Worm (Caenorhabditis elegans) whole organism, L1 larva: ENCODE results near the gene M176.5.

Experiments used
- C04F5.9 ChIP-seq: sonication (generic microtip); optimal IDR thresholded peaks from 2 replicates; lab custom pipeline; 2016; ENCODE audit warnings: missing genetic modification characterization, missing compliant biosample characterization
- alr-1 ChIP-seq: fragments of 200-800 bp; sonication (Bioruptor generic); optimal IDR thresholded peaks from 2 replicates; lab custom pipeline; 2018; ENCODE audit warnings: borderline replicate concordance, mild to moderate bottlenecking, missing genetic modification characterization, missing compliant biosample characterization
- aly-2 ChIP-seq: fragments of 150-350 bp; optimal IDR thresholded peaks from 2 replicates; lab custom pipeline; 2014; ENCODE audit warnings: missing biosample characterization, missing genetic modification characterization
- ceh-63 ChIP-seq: fragments of 200-800 bp; sonication (Bioruptor generic); optimal IDR thresholded peaks from 2 replicates; lab custom pipeline; 2018; ENCODE audit warnings: mild to moderate bottlenecking, missing genetic modification characterization, missing compliant biosample characterization
- ceh-8 ChIP-seq: fragments of 200-800 bp; sonication (Bioruptor generic); optimal IDR thresholded peaks from 2 replicates; lab custom pipeline; 2018; ENCODE audit warnings: mild to moderate bottlenecking, missing genetic modification characterization, moderate library complexity, missing compliant biosample characterization
- ceh-88 ChIP-seq: fragments of 200-800 bp; sonication (Bioruptor generic); IDR thresholded peaks from 2 replicates; pipeline ENCODE4 v1.3.6; 2022; ENCODE audit warnings: missing genetic modification characterization, missing compliant biosample characterization
- dpl-1 ChIP-seq, 3 experiments: fragments of 150-350 bp in 2 of 3; sonication (generic microtip) in 1 of 3; optimal IDR thresholded peaks; 2 replicates each; lab custom pipeline; 2014 to 2017; ENCODE audit warnings: missing biosample characterization in 3 of 3, missing genetic modification characterization in 3 of 3, missing genetic modification reagents in 3 of 3
- efl-1 ChIP-seq, 4 experiments: fragments of 150-350 bp; optimal IDR thresholded peaks in 3 of 4; peaks in 1 of 4; 1 replicate in 1 of 4; 2 replicates in 3 of 4; lab custom pipeline; 2014; ENCODE audit warnings: missing biosample characterization in 2 of 4, missing genetic modification characterization in 2 of 4, missing genetic modification reagents in 2 of 4
- egl-27 ChIP-seq, 2 experiments: fragments of 150-350 bp in 1 of 2; sonication (generic microtip); optimal IDR thresholded peaks; 3 replicates each; lab custom pipeline; 2017 to 2018; ENCODE audit warnings: missing biosample characterization in 2 of 2, missing genetic modification characterization in 2 of 2, missing genetic modification reagents in 2 of 2
- elt-3 ChIP-seq, 6 experiments: fragments of 150-350 bp in 1 of 6; sonication (generic microtip); optimal IDR thresholded peaks; 2 replicates each; lab custom pipeline; 2017 to 2018; ENCODE audit warnings: missing biosample characterization in 6 of 6, missing genetic modification characterization in 6 of 6, inconsistent platforms in 1 of 6
- fkh-10 ChIP-seq: sonication (generic microtip); optimal IDR thresholded peaks from 2 replicates; lab custom pipeline; 2017; ENCODE audit warnings: missing biosample characterization, missing genetic modification reagents, missing genetic modification characterization
- fkh-8 ChIP-seq: sonication (generic microtip); optimal IDR thresholded peaks from 2 replicates; lab custom pipeline; 2016; ENCODE audit warnings: mild to moderate bottlenecking, missing genetic modification characterization, missing compliant biosample characterization
- fos-1 ChIP-seq: fragments of 150-350 bp; optimal IDR thresholded peaks from 2 replicates; lab custom pipeline; 2014; ENCODE audit warnings: missing biosample characterization, missing genetic modification characterization
- hlh-17 ChIP-seq: fragments of 200-800 bp; sonication (Bioruptor generic); optimal IDR thresholded peaks from 2 replicates; lab custom pipeline; 2018; ENCODE audit warnings: missing genetic modification characterization, mild to moderate bottlenecking, missing compliant biosample characterization, moderate library complexity, borderline replicate concordance
- hpl-2 ChIP-seq: fragments of 150-350 bp; optimal IDR thresholded peaks from 2 replicates; lab custom pipeline; 2014; ENCODE audit warnings: missing biosample characterization, missing genetic modification reagents, missing genetic modification characterization
- irx-1 ChIP-seq: sonication (generic microtip); optimal IDR thresholded peaks from 2 replicates; lab custom pipeline; 2016; ENCODE audit warnings: missing genetic modification characterization, missing compliant biosample characterization
- isw-1 ChIP-seq: fragments of 200-800 bp; sonication (Bioruptor generic); IDR thresholded peaks from 2 replicates; pipeline ENCODE4 v1.3.6; 2022; ENCODE audit warnings: missing genetic modification characterization, missing compliant biosample characterization
- lin-13 ChIP-seq: fragments of 150-350 bp; optimal IDR thresholded peaks from 2 replicates; lab custom pipeline; 2014; ENCODE audit warnings: missing biosample characterization, missing genetic modification reagents, missing genetic modification characterization
- lin-14 ChIP-seq: fragments of 200-800 bp; sonication (Bioruptor generic); optimal IDR thresholded peaks from 2 replicates; lab custom pipeline; 2018; ENCODE audit warnings: mild to moderate bottlenecking, missing genetic modification characterization, moderate library complexity, missing compliant biosample characterization
- lin-35 ChIP-seq, 2 experiments: fragments of 150-350 bp; optimal IDR thresholded peaks; 2 replicates each; lab custom pipeline; 2014; ENCODE audit warnings: missing biosample characterization in 2 of 2, missing genetic modification characterization in 2 of 2, missing genetic modification reagents in 2 of 2
- mef-2 ChIP-seq: fragments of 150-350 bp; optimal IDR thresholded peaks from 2 replicates; lab custom pipeline; 2014; ENCODE audit warnings: missing biosample characterization, missing genetic modification characterization
- mep-1 ChIP-seq: fragments of 150-350 bp; optimal IDR thresholded peaks from 2 replicates; lab custom pipeline; 2014; ENCODE audit warnings: missing biosample characterization, missing genetic modification characterization
- nhr-12 ChIP-seq: sonication (generic microtip); optimal IDR thresholded peaks from 2 replicates; lab custom pipeline; 2017; ENCODE audit warnings: missing biosample characterization, missing genetic modification characterization
- nhr-47 ChIP-seq: sonication (generic microtip); optimal IDR thresholded peaks from 2 replicates; lab custom pipeline; 2016; ENCODE audit warnings: mild to moderate bottlenecking, missing genetic modification characterization, moderate library complexity, missing compliant biosample characterization
- nhr-76 ChIP-seq: sonication (generic microtip); optimal IDR thresholded peaks from 2 replicates; lab custom pipeline; 2017; ENCODE audit warnings: missing biosample characterization, missing genetic modification characterization
- nhr-90 ChIP-seq: sonication (generic microtip); optimal IDR thresholded peaks from 2 replicates; lab custom pipeline; 2016; ENCODE audit warnings: mild to moderate bottlenecking, missing genetic modification characterization, missing compliant biosample characterization; ENCODE audit not compliant: poor library complexity
- rnt-1 ChIP-seq: sonication (generic microtip); optimal IDR thresholded peaks from 2 replicates; lab custom pipeline; 2016; ENCODE audit warnings: mild to moderate bottlenecking, missing genetic modification characterization, moderate library complexity, missing compliant biosample characterization
- sptf-1 ChIP-seq: fragments of 150-350 bp; optimal IDR thresholded peaks from 2 replicates; lab custom pipeline; 2014; ENCODE audit warnings: missing biosample characterization, missing genetic modification characterization
- swsn-7 ChIP-seq: sonication (generic microtip); optimal IDR thresholded peaks from 2 replicates; lab custom pipeline; 2016; ENCODE audit warnings: missing genetic modification characterization, missing compliant biosample characterization
- tbx-2 ChIP-seq: sonication (generic microtip); optimal IDR thresholded peaks from 2 replicates; lab custom pipeline; 2016; ENCODE audit warnings: missing genetic modification characterization, missing compliant biosample characterization
- unc-30 ChIP-seq: sonication (generic microtip); optimal IDR thresholded peaks from 2 replicates; lab custom pipeline; 2017; ENCODE audit warnings: missing biosample characterization, missing genetic modification characterization
- unc-98 ChIP-seq: fragments of 200-800 bp; sonication (Bioruptor generic); IDR thresholded peaks from 2 replicates; pipeline ENCODE4 v1.3.6; 2022; ENCODE audit warnings: missing genetic modification characterization, missing compliant biosample characterization
- vab-15 ChIP-seq: sonication (generic microtip); optimal IDR thresholded peaks from 2 replicates; lab custom pipeline; 2017; ENCODE audit warnings: missing genotype, mild to moderate bottlenecking, missing genetic modification characterization, missing compliant biosample characterization
- zip-4 ChIP-seq: fragments of 200-800 bp; sonication (Bioruptor generic); optimal IDR thresholded peaks from 2 replicates; lab custom pipeline; 2018; ENCODE audit warnings: mild to moderate bottlenecking, missing genetic modification characterization, moderate library complexity, missing compliant biosample characterization
- ztf-11 ChIP-seq, 2 experiments: sonication (generic microtip); optimal IDR thresholded peaks; 2 replicates each; lab custom pipeline; 2016 to 2017; ENCODE audit warnings: missing genetic modification characterization in 2 of 2, missing biosample characterization in 1 of 2, missing compliant biosample characterization in 1 of 2
- ztf-4 ChIP-seq: fragments of 150-350 bp; optimal IDR thresholded peaks from 2 replicates; lab custom pipeline; 2014; ENCODE audit warnings: missing biosample characterization, missing genetic modification characterization

The M176.5 gene

DNA sequence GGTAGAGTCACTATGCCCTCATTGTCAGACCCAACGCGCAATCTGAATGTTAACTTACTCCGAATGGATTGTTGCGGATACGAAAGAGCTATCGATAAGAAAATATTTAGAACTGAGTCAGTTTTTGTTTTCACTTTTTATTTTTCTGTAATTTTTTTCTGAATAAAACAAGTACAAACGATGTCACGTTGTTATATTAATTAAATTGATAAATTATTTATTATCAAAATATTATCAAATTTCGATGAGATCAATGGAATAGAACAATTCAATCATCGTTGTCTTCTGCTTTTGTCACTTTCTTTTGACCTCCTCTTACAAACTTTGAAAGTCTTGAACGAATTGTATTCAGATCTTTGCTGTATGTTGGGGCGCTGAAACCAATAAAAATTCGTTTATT is 20.5 kb downstream of the M176.5 start, which contains the start of gene mpz-6:
Gene mpz-6, minus strand, starts transcription at position 101 of the 400 bp plus-strand sequence.
- TF ChIP-seq ceh-88 (GFP tag; lab: Robert Waterston, UW) (no peak), egl-27 (tag; optimal IDR thresholded peaks at IDR 0.05; lab: Kevin White, UChicago) (no peak), unc-98 (GFP tag; lab: Robert Waterston, UW) (no peak), elt-3 (tag; optimal IDR thresholded peaks at IDR 0.05; lab: Kevin White, UChicago) (no peak), nhr-76 (tag; lab: Kevin White, UChicago) (no peak), lin-14 (no peak), ceh-63 (GFP tag; lab: Kevin White, UChicago) (no peak), fkh-8 (tag; lab: Kevin White, UChicago) (no peak), C04F5.9 (tag; lab: Kevin White, UChicago) (no peak), ztf-4 (no peak), lin-35 (GFP tag; optimal IDR thresholded peaks at IDR 0.05; lab: Kevin White, UChicago) (no peak), dpl-1 (GFP tag; optimal IDR thresholded peaks at IDR 0.05; lab: Kevin White, UChicago) (no peak), vab-15 (tag; lab: Kevin White, UChicago) (no peak), nhr-12 (tag; lab: Kevin White, UChicago) (no peak), sptf-1 (tag; lab: Kevin White, UChicago) (no peak), nhr-47 (tag; lab: Kevin White, UChicago) (no peak), rnt-1 (no peak), swsn-7 (tag; lab: Kevin White, UChicago) (no peak), isw-1 (GFP tag; lab: Robert Waterston, UW) (no peak), mef-2 (tag; lab: Kevin White, UChicago) (no peak)

DNA sequence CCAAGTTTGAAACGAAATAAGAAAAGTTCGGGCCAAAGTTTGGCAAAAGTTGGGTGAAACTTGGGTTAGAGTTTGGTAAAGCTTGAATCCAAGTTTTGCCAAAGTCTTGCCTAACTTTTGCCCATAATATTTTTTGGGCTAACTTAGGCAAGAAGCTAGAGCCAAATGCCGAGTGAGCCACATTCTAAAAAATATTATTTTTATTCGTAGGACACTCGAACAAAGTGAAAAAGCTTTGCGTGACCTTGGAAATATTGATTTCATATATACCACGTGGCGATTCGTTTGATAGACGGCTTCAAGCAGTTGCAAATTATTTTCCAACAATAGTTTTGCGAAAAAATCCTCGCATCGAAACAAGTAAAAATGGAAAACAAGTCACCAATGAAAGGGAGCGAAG is 23.7 kb downstream of the M176.5 start, which contains the start of gene Y51B9A.5:
Gene Y51B9A.5, plus strand, starts transcription at position 301 of the 400 bp plus-strand sequence.
- TF ChIP-seq fkh-10 (GFP tag; lab: Kevin White, UChicago), result no peak
- no peak for TF ChIP-seq dpl-1 (GFP tag; optimal IDR thresholded peaks at IDR 0.05; lab: Kevin White, UChicago)
- TF ChIP-seq nhr-90 (tag; lab: Kevin White, UChicago), result no peak
- TF ChIP-seq lin-13 (GFP tag; lab: Kevin White, UChicago), result no peak
- no peak for TF ChIP-seq ceh-8 (GFP tag; lab: Kevin White, UChicago)
- TF ChIP-seq alr-1 (tag; lab: Kevin White, UChicago), result no peak
- no peak for TF ChIP-seq hpl-2 (GFP tag; lab: Kevin White, UChicago)
- TF ChIP-seq fos-1 (tag; lab: Kevin White, UChicago), result no peak
- no peak for TF ChIP-seq rnt-1
- no peak for TF ChIP-seq ceh-88 (GFP tag; lab: Robert Waterston, UW)
- no peak for TF ChIP-seq zip-4 (GFP tag; lab: Kevin White, UChicago)
- no peak for TF ChIP-seq irx-1 (tag; lab: Kevin White, UChicago)
- no peak for TF ChIP-seq tbx-2 (tag; lab: Kevin White, UChicago)
- no peak for TF ChIP-seq hlh-17 (GFP tag; lab: Kevin White, UChicago)
- TF ChIP-seq lin-35 (GFP tag; optimal IDR thresholded peaks at IDR 0.05; lab: Kevin White, UChicago), result no peak
- TF ChIP-seq aly-2 (tag; lab: Kevin White, UChicago), result no peak
- no peak for TF ChIP-seq mef-2 (tag; lab: Kevin White, UChicago)
- TF ChIP-seq elt-3 (tag; optimal IDR thresholded peaks at IDR 0.05; lab: Kevin White, UChicago), result no peak
- TF ChIP-seq unc-30 (tag; lab: Kevin White, UChicago), result no peak
- TF ChIP-seq ztf-11 (tag; optimal IDR thresholded peaks at IDR 0.05; lab: Kevin White, UChicago), result no peak

ce11 chrII:9403087-9403486 is 24.5 kb downstream of the M176.5 start, which contains the start of gene Y51B9A.6:
Gene Y51B9A.6, minus strand, starts transcription at chrII:9403187.
- no peak for TF ChIP-seq efl-1 (optimal IDR thresholded peaks at IDR 0.05; lab: Kevin White, UChicago)
- TF ChIP-seq efl-1 (GFP tag; optimal IDR thresholded peaks at IDR 0.05 in 1 of 2; lab: Kevin White, UChicago), result peak in 1 of 2 experiments; percentile 58
- TF ChIP-seq mep-1 (tag; lab: Kevin White, UChicago), result no peak
